Worm (Caenorhabditis elegans) whole organism, L3 larva: ENCODE results near the gene F42G4.7.

Experiments
- R02D3.7 ChIP-seq: fragments of 150-350 bp; optimal IDR thresholded peaks from 2 replicates; lab custom pipeline; 2014; ENCODE audit warnings: missing biosample characterization, missing genetic modification characterization
- ZK546.5 ChIP-seq: sonication (generic microtip); optimal IDR thresholded peaks from 2 replicates; lab custom pipeline; 2017; ENCODE audit warnings: missing biosample characterization, missing genetic modification characterization
- aly-2 ChIP-seq: fragments of 150-350 bp; optimal IDR thresholded peaks from 2 replicates; lab custom pipeline; 2014; ENCODE audit warnings: missing biosample characterization, missing genetic modification characterization
- ama-1 ChIP-seq: fragments of 150-350 bp; optimal IDR thresholded peaks from 2 replicates; lab custom pipeline; 2018
- ceh-28 ChIP-seq: fragments of 150-350 bp; optimal IDR thresholded peaks from 2 replicates; lab custom pipeline; 2014; ENCODE audit warnings: missing biosample characterization, missing genetic modification reagents, missing genetic modification characterization
- ceh-82 ChIP-seq: fragments of 150-350 bp; optimal IDR thresholded peaks from 2 replicates; lab custom pipeline; 2014; ENCODE audit warnings: missing biosample characterization, missing genetic modification characterization
- ceh-9 ChIP-seq: sonication (generic microtip); optimal IDR thresholded peaks from 2 replicates; lab custom pipeline; 2018; ENCODE audit warnings: missing biosample characterization, missing genetic modification characterization
- daf-12 ChIP-seq: fragments of 150-350 bp; optimal IDR thresholded peaks from 2 replicates; lab custom pipeline; 2014; ENCODE audit warnings: missing biosample characterization, missing genetic modification reagents, missing genetic modification characterization
- egl-27 ChIP-seq: sonication (generic microtip); optimal IDR thresholded peaks from 4 replicates; lab custom pipeline; 2017; ENCODE audit warnings: missing biosample characterization, missing genetic modification reagents, missing genetic modification characterization
- egl-5 ChIP-seq: fragments of 150-350 bp; optimal IDR thresholded peaks from 2 replicates; lab custom pipeline; 2017; ENCODE audit warnings: missing biosample characterization, missing genetic modification reagents, missing genetic modification characterization, inconsistent platforms
- elt-1 ChIP-seq: fragments of 150-350 bp; optimal IDR thresholded peaks from 2 replicates; lab custom pipeline; 2014; ENCODE audit warnings: missing biosample characterization, missing genetic modification characterization
- elt-2 ChIP-seq: sonication (generic microtip); optimal IDR thresholded peaks from 2 replicates; lab custom pipeline; 2016; ENCODE audit warnings: missing genetic modification reagents, mild to moderate bottlenecking, missing genetic modification characterization, missing compliant biosample characterization
- elt-3 ChIP-seq, 3 experiments: fragments of 150-350 bp in 1 of 3; sonication (generic microtip) in 2 of 3; optimal IDR thresholded peaks; 2 replicates in 2 of 3; 4 replicates in 1 of 3; lab custom pipeline; 2014 to 2017; ENCODE audit warnings: missing biosample characterization in 3 of 3, missing genetic modification characterization in 3 of 3
- eor-1 ChIP-seq, 2 experiments: fragments of 150-350 bp; optimal IDR thresholded peaks; 2 replicates each; lab custom pipeline; 2014 to 2018; ENCODE audit warnings: missing biosample characterization in 2 of 2, missing genetic modification characterization in 2 of 2
- fkh-10 ChIP-seq: sonication (generic microtip); optimal IDR thresholded peaks from 2 replicates; lab custom pipeline; 2017; ENCODE audit warnings: missing biosample characterization, missing genetic modification reagents, missing genetic modification characterization
- fkh-2 ChIP-seq: fragments of 150-350 bp; optimal IDR thresholded peaks from 2 replicates; lab custom pipeline; 2014; ENCODE audit warnings: missing biosample characterization, missing genetic modification reagents, missing genetic modification characterization
- hmg-11 ChIP-seq: sonication (generic microtip); optimal IDR thresholded peaks from 2 replicates; lab custom pipeline; 2016; ENCODE audit warnings: missing genetic modification characterization, missing compliant biosample characterization
- jun-1 ChIP-seq: fragments of 150-350 bp; optimal IDR thresholded peaks from 2 replicates; lab custom pipeline; 2014; ENCODE audit warnings: missing biosample characterization, missing genetic modification reagents, missing genetic modification characterization
- lin-15B ChIP-seq: fragments of 150-350 bp; optimal IDR thresholded peaks from 2 replicates; lab custom pipeline; 2014; ENCODE audit warnings: missing biosample characterization, missing genetic modification characterization
- lin-39 ChIP-seq: fragments of 150-350 bp; optimal IDR thresholded peaks from 2 replicates; lab custom pipeline; 2018; ENCODE audit warnings: missing biosample characterization, missing genetic modification reagents, missing genetic modification characterization
- lsy-12 ChIP-seq: sonication (generic microtip); optimal IDR thresholded peaks from 2 replicates; lab custom pipeline; 2016; ENCODE audit warnings: mild to moderate bottlenecking, missing genetic modification characterization, missing compliant biosample characterization
- mdl-1 ChIP-seq: fragments of 150-350 bp; optimal IDR thresholded peaks from 2 replicates; lab custom pipeline; 2014; ENCODE audit warnings: missing biosample characterization, missing genetic modification characterization
- nhr-11 ChIP-seq: fragments of 150-350 bp; optimal IDR thresholded peaks from 2 replicates; lab custom pipeline; 2014; ENCODE audit warnings: missing biosample characterization, missing genetic modification characterization
- nhr-12 ChIP-seq: fragments of 150-350 bp; optimal IDR thresholded peaks from 2 replicates; lab custom pipeline; 2014; ENCODE audit warnings: missing biosample characterization, missing genetic modification characterization
- nhr-23 ChIP-seq: fragments of 150-350 bp; optimal IDR thresholded peaks from 2 replicates; lab custom pipeline; 2014; ENCODE audit warnings: missing biosample characterization, missing genetic modification reagents, missing genetic modification characterization
- nhr-237 ChIP-seq: fragments of 150-350 bp; optimal IDR thresholded peaks from 2 replicates; lab custom pipeline; 2014; ENCODE audit warnings: missing biosample characterization, missing genetic modification characterization
- nhr-25 ChIP-seq: sonication (generic microtip); optimal IDR thresholded peaks from 2 replicates; lab custom pipeline; 2017; ENCODE audit warnings: missing biosample characterization, missing genetic modification characterization
- nhr-28 ChIP-seq: fragments of 150-350 bp; optimal IDR thresholded peaks from 2 replicates; lab custom pipeline; 2014; ENCODE audit warnings: missing biosample characterization, missing genetic modification characterization
- nhr-67 ChIP-seq: fragments of 150-350 bp; optimal IDR thresholded peaks from 2 replicates; lab custom pipeline; 2014; ENCODE audit warnings: missing biosample characterization, missing genetic modification characterization
- nhr-76 ChIP-seq: fragments of 150-350 bp; sonication (generic microtip); optimal IDR thresholded peaks from 5 replicates; lab custom pipeline; 2014; ENCODE audit warnings: missing biosample characterization, missing genetic modification characterization
- nhr-77 ChIP-seq: fragments of 150-350 bp; optimal IDR thresholded peaks from 2 replicates; lab custom pipeline; 2014; ENCODE audit warnings: missing biosample characterization, missing genetic modification characterization
- pha-4 ChIP-seq: fragments of 150-350 bp; optimal IDR thresholded peaks from 2 replicates; lab custom pipeline; 2014; ENCODE audit warnings: missing biosample characterization, missing genetic modification reagents, missing genetic modification characterization
- pqm-1 ChIP-seq: fragments of 150-350 bp; optimal IDR thresholded peaks from 2 replicates; lab custom pipeline; 2017; ENCODE audit warnings: missing biosample characterization, missing genetic modification characterization, inconsistent platforms
- sea-2 ChIP-seq: fragments of 150-350 bp; sonication (generic microtip); optimal IDR thresholded peaks from 4 replicates; lab custom pipeline; 2014; ENCODE audit warnings: missing biosample characterization, missing genetic modification reagents, missing genetic modification characterization
- skn-1 ChIP-seq: fragments of 150-350 bp; optimal IDR thresholded peaks from 2 replicates; lab custom pipeline; 2014; ENCODE audit warnings: missing biosample characterization, missing genetic modification characterization
- snpc-4 ChIP-seq: fragments of 150-350 bp; optimal IDR thresholded peaks from 2 replicates; lab custom pipeline; 2014; ENCODE audit warnings: missing biosample characterization, missing genetic modification characterization
- tbx-2 ChIP-seq: sonication (generic microtip); optimal IDR thresholded peaks from 2 replicates; lab custom pipeline; 2016; ENCODE audit warnings: mild to moderate bottlenecking, missing genetic modification characterization, missing compliant biosample characterization
- unc-39 ChIP-seq: sonication (generic microtip); optimal IDR thresholded peaks from 4 replicates; lab custom pipeline; 2017; ENCODE audit warnings: missing biosample characterization, missing genetic modification characterization
- unc-62 ChIP-seq: fragments of 150-350 bp; sonication (generic microtip); optimal IDR thresholded peaks from 4 replicates; lab custom pipeline; 2014; ENCODE audit warnings: missing biosample characterization, missing genetic modification reagents, missing genetic modification characterization
- zag-1 ChIP-seq: fragments of 150-350 bp; optimal IDR thresholded peaks from 2 replicates; lab custom pipeline; 2014; ENCODE audit warnings: missing biosample characterization, missing genetic modification characterization
- ztf-11 ChIP-seq: fragments of 150-350 bp; optimal IDR thresholded peaks from 2 replicates; lab custom pipeline; 2014; ENCODE audit warnings: missing biosample characterization, missing genetic modification characterization
- ztf-4 ChIP-seq: fragments of 150-350 bp; optimal IDR thresholded peaks from 2 replicates; lab custom pipeline; 2014; ENCODE audit warnings: missing biosample characterization, missing genetic modification characterization

F42G4.7 gene

DNA sequence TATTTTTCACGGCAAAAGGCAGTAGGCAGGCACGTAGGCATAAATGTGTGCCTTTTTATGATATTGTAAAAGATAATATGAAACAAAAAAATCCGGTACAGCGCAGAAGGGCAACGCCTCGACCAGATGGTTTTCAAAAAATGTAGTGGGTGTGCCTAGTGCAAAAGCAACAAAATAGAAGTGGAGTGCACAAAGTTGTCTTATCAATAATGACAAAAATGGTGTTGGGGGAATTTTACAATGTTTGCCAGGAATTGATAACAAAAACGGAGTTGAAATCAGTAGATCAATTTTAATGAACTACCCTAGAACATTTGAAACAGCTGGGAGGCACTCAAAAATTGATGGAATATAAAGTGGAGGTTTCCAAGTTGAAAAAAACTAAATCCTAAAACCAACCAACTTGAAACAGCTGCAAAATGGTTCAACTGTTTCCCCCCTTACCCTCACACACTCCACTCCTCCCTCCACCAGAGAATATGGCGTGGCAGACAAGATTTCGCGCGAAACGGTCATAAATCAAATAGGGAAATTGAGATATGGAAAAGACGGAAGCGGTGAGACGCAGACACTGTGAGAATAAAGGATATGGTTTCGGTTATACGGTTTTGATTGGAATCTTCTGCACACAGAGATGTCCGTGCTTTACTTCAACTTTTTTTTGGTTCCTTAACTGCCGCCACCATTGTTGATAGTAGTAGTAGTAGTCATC lies 42.8 kb downstream of the F42G4.7 start:
- TF ChIP-seq egl-27 (tag; lab: Kevin White, UChicago) (no peak), skn-1 (tag; lab: Kevin White, UChicago) (no peak), nhr-77 (tag; lab: Kevin White, UChicago) (no peak), lin-15B (tag; lab: Kevin White, UChicago) (no peak), ztf-4 (tag; lab: Kevin White, UChicago) (no peak), aly-2 (tag; lab: Kevin White, UChicago) (no peak), nhr-67 (tag; lab: Kevin White, UChicago) (no peak), ceh-9 (tag; lab: Kevin White, UChicago) (no peak), nhr-76 (tag; lab: Kevin White, UChicago) (no peak), fkh-10 (no peak), nhr-237 (tag; lab: Kevin White, UChicago) (no peak), nhr-25 (tag; lab: Kevin White, UChicago) (peak; percentile 62), ZK546.5 (tag; lab: Kevin White, UChicago) (no peak), elt-1 (tag; lab: Kevin White, UChicago) (no peak), fkh-2 (no peak), tbx-2 (tag; lab: Kevin White, UChicago) (no peak), egl-5 (no peak), hmg-11 (tag; lab: Kevin White, UChicago) (no peak), ztf-11 (no peak), snpc-4 (tag; lab: Kevin White, UChicago) (no peak), lsy-12 (no peak), ceh-82 (tag; lab: Kevin White, UChicago) (no peak), unc-39 (no peak), R02D3.7 (tag; lab: Kevin White, UChicago) (no peak), nhr-28 (tag; lab: Kevin White, UChicago) (no peak), jun-1 (no peak), elt-2 (peak; percentile 82), nhr-11 (tag; lab: Kevin White, UChicago) (no peak), ceh-28 (tag; lab: Kevin White, UChicago) (no peak), nhr-23 (peak; percentile 40), nhr-12 (no peak), pqm-1 (tag; lab: Kevin White, UChicago) (peak; percentile 69)

DNA sequence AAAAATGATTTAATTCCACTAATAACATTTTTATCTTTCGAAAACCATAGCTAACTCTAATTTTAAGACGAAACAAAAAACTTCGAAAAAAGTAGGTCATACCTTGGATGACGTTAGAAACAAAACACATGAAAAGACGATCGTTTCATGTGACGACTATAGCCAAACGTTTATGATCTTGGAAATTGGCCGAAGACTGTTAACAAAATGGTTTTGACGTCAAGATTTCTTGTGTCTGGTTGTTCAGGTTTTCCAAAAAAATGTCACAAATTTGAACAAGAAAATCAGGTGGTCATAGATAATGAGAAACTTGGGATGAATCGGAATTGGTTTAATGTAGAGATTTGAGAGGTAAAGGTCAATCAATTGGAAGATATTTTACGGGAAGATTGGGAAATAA lies 43.8 kb downstream of the F42G4.7 start:
- TF ChIP-seq ZK546.5 (tag; lab: Kevin White, UChicago) (no peak), elt-3 (tag; optimal IDR thresholded peaks at IDR 0.05; lab: Kevin White, UChicago) (no peak), nhr-76 (tag; lab: Kevin White, UChicago) (no peak), nhr-23 (no peak), nhr-11 (tag; lab: Kevin White, UChicago) (no peak), lin-39 (tag; lab: Kevin White, UChicago) (no peak), zag-1 (tag; lab: Kevin White, UChicago) (no peak), lsy-12 (no peak), lin-15B (tag; lab: Kevin White, UChicago) (no peak), skn-1 (tag; lab: Kevin White, UChicago) (no peak), nhr-28 (tag; lab: Kevin White, UChicago) (no peak), snpc-4 (tag; lab: Kevin White, UChicago) (no peak)
- TF ChIP-seq, all 47 proteins: peak for 0

DNA sequence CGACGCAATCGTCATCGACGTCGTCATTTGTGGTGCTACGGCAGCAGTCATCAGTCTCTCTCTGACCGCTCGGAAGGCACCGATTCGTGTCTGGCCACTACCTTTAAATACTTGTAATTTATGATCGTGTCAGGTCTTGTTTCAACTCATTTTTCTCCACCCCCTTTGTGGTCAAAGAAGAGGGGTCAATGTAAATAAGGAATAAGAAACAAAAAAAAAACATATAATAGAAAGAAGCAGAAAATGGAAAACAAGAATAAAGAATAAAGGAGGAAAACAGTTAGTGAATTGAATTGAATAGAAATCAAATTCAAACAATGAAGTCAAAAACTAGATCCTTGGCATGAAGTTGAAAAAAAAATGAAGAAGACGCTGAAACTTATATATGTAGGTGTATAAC lies 46.3 kb downstream of the F42G4.7 start, which contains the start of gene Y38F1A.8:
TSS of gene Y38F1A.8 (minus strand) at position 101 of the 400 bp plus-strand sequence.
- TF ChIP-seq daf-12 (tag; lab: Kevin White, UChicago) (no peak), ceh-28 (tag; lab: Kevin White, UChicago) (no peak), ceh-9 (tag; lab: Kevin White, UChicago) (no peak), nhr-23 (no peak), nhr-12 (no peak), elt-2 (no peak), nhr-11 (tag; lab: Kevin White, UChicago) (no peak), pha-4 (tag; lab: Kevin White, UChicago) (no peak), sea-2 (no peak), ZK546.5 (tag; lab: Kevin White, UChicago) (no peak), unc-62 (GFP tag; lab: Kevin White, UChicago) (no peak), eor-1 (tag; optimal IDR thresholded peaks at IDR 0.05; lab: Kevin White, UChicago) (no peak), tbx-2 (tag; lab: Kevin White, UChicago) (no peak), mdl-1 (tag; lab: Kevin White, UChicago) (no peak), nhr-28 (tag; lab: Kevin White, UChicago) (no peak), ztf-4 (tag; lab: Kevin White, UChicago) (no peak), unc-39 (no peak), skn-1 (tag; lab: Kevin White, UChicago) (no peak), ama-1 (lab: Kevin White, UChicago) (no peak), ztf-11 (no peak)
